Worm (Caenorhabditis elegans) whole organism, L1 larva: ENCODE results near the gene Y37H2A.18.

Experiments used
- C04F5.9 ChIP-seq: sonication (generic microtip); optimal IDR thresholded peaks from 2 replicates; lab custom pipeline; 2016; ENCODE audit warnings: missing genetic modification characterization, missing compliant biosample characterization
- C16A3.4 ChIP-seq: fragments of 150-350 bp; optimal IDR thresholded peaks from 2 replicates; lab custom pipeline; 2014; ENCODE audit warnings: missing biosample characterization, missing genetic modification characterization
- C34B4.2 ChIP-seq: sonication (generic microtip); optimal IDR thresholded peaks from 2 replicates; lab custom pipeline; 2017; ENCODE audit warnings: mild to moderate bottlenecking, missing genetic modification characterization, missing compliant biosample characterization
- ama-1 ChIP-seq: fragments of 150-350 bp; optimal IDR thresholded peaks from 2 replicates; lab custom pipeline; 2014
- ceh-82 ChIP-seq, 3 experiments: fragments of 150-350 bp in 1 of 3; sonication (generic microtip) in 2 of 3; optimal IDR thresholded peaks; 2 replicates each; lab custom pipeline; 2014 to 2017; ENCODE audit warnings: missing biosample characterization in 3 of 3, missing genetic modification characterization in 3 of 3
- ceh-88 ChIP-seq: fragments of 200-800 bp; sonication (Bioruptor generic); IDR thresholded peaks from 2 replicates; pipeline ENCODE4 v1.3.6; 2022; ENCODE audit warnings: missing genetic modification characterization, missing compliant biosample characterization
- efl-1 ChIP-seq, 4 experiments: fragments of 150-350 bp; optimal IDR thresholded peaks in 3 of 4; peaks in 1 of 4; 1 replicate in 1 of 4; 2 replicates in 3 of 4; lab custom pipeline; 2014; ENCODE audit warnings: missing biosample characterization in 2 of 4, missing genetic modification characterization in 2 of 4, missing genetic modification reagents in 2 of 4
- ets-5 ChIP-seq: fragments of 200-800 bp; sonication (Bioruptor generic); IDR thresholded peaks from 2 replicates; pipeline ENCODE4 v1.3.6; 2022; ENCODE audit warnings: missing genetic modification characterization, missing compliant biosample characterization
- fkh-10 ChIP-seq: sonication (generic microtip); optimal IDR thresholded peaks from 2 replicates; lab custom pipeline; 2017; ENCODE audit warnings: missing biosample characterization, missing genetic modification reagents, missing genetic modification characterization
- fkh-8 ChIP-seq: sonication (generic microtip); optimal IDR thresholded peaks from 2 replicates; lab custom pipeline; 2016; ENCODE audit warnings: mild to moderate bottlenecking, missing genetic modification characterization, missing compliant biosample characterization
- irx-1 ChIP-seq: sonication (generic microtip); optimal IDR thresholded peaks from 2 replicates; lab custom pipeline; 2016; ENCODE audit warnings: missing genetic modification characterization, missing compliant biosample characterization
- isw-1 ChIP-seq: fragments of 200-800 bp; sonication (Bioruptor generic); IDR thresholded peaks from 2 replicates; pipeline ENCODE4 v1.3.6; 2022; ENCODE audit warnings: missing genetic modification characterization, missing compliant biosample characterization
- lin-14 ChIP-seq: fragments of 200-800 bp; sonication (Bioruptor generic); optimal IDR thresholded peaks from 2 replicates; lab custom pipeline; 2018; ENCODE audit warnings: mild to moderate bottlenecking, missing genetic modification characterization, moderate library complexity, missing compliant biosample characterization
- lin-35 ChIP-seq, 2 experiments: fragments of 150-350 bp; optimal IDR thresholded peaks; 2 replicates each; lab custom pipeline; 2014; ENCODE audit warnings: missing biosample characterization in 2 of 2, missing genetic modification characterization in 2 of 2, missing genetic modification reagents in 2 of 2
- lir-3 ChIP-seq: sonication (generic microtip); optimal IDR thresholded peaks from 2 replicates; lab custom pipeline; 2016; ENCODE audit warnings: mild to moderate bottlenecking, missing genetic modification characterization, moderate library complexity, missing compliant biosample characterization; ENCODE audit not compliant: poor library complexity
- lsy-2 ChIP-seq, 2 experiments: fragments of 150-350 bp; optimal IDR thresholded peaks; 2 replicates each; lab custom pipeline; 2014; ENCODE audit warnings: missing biosample characterization in 2 of 2, missing genetic modification characterization in 2 of 2
- mep-1 ChIP-seq: fragments of 150-350 bp; optimal IDR thresholded peaks from 2 replicates; lab custom pipeline; 2014; ENCODE audit warnings: missing biosample characterization, missing genetic modification characterization
- nhr-11 ChIP-seq: fragments of 150-350 bp; optimal IDR thresholded peaks from 2 replicates; lab custom pipeline; 2014; ENCODE audit warnings: missing biosample characterization, missing genetic modification characterization
- nhr-12 ChIP-seq: sonication (generic microtip); optimal IDR thresholded peaks from 2 replicates; lab custom pipeline; 2017; ENCODE audit warnings: missing biosample characterization, missing genetic modification characterization
- nhr-19 ChIP-seq: fragments of 200-800 bp; sonication (Bioruptor generic); conservative IDR thresholded peaks from 2 replicates; pipeline ENCODE4 v1.3.6; 2022; ENCODE audit warnings: missing genetic modification characterization, missing compliant biosample characterization
- nhr-237 ChIP-seq: fragments of 150-350 bp; optimal IDR thresholded peaks from 2 replicates; lab custom pipeline; 2014; ENCODE audit warnings: missing biosample characterization, missing genetic modification characterization
- nhr-28 ChIP-seq: fragments of 150-350 bp; optimal IDR thresholded peaks from 2 replicates; lab custom pipeline; 2014; ENCODE audit warnings: missing biosample characterization, missing genetic modification characterization
- nhr-84 ChIP-seq: sonication (generic microtip); optimal IDR thresholded peaks from 2 replicates; lab custom pipeline; 2017; ENCODE audit warnings: missing biosample characterization, missing genetic modification characterization
- nhr-85 ChIP-seq: sonication (generic microtip); peaks from one replicate; lab custom pipeline; 2016; ENCODE audit warnings: missing genetic modification characterization, inconsistent platforms, missing compliant biosample characterization
- rnt-1 ChIP-seq: sonication (generic microtip); optimal IDR thresholded peaks from 2 replicates; lab custom pipeline; 2016; ENCODE audit warnings: mild to moderate bottlenecking, missing genetic modification characterization, moderate library complexity, missing compliant biosample characterization
- skn-1 ChIP-seq: fragments of 150-350 bp; optimal IDR thresholded peaks from 2 replicates; lab custom pipeline; 2014; ENCODE audit warnings: missing biosample characterization, missing genetic modification characterization
- snpc-4 ChIP-seq: fragments of 150-350 bp; optimal IDR thresholded peaks from 2 replicates; lab custom pipeline; 2014; ENCODE audit warnings: missing biosample characterization, missing genetic modification characterization
- snu-23 ChIP-seq: sonication (generic microtip); optimal IDR thresholded peaks from 2 replicates; lab custom pipeline; 2016; ENCODE audit warnings: missing genetic modification characterization, missing compliant biosample characterization
- sptf-1 ChIP-seq: fragments of 150-350 bp; optimal IDR thresholded peaks from 2 replicates; lab custom pipeline; 2014; ENCODE audit warnings: missing biosample characterization, missing genetic modification characterization
- unc-130 ChIP-seq: fragments of 150-350 bp; optimal IDR thresholded peaks from 2 replicates; lab custom pipeline; 2017; ENCODE audit warnings: missing biosample characterization, missing genetic modification characterization, inconsistent platforms
- unc-30 ChIP-seq: sonication (generic microtip); optimal IDR thresholded peaks from 2 replicates; lab custom pipeline; 2017; ENCODE audit warnings: missing biosample characterization, missing genetic modification characterization
- unc-86 ChIP-seq: sonication (generic microtip); optimal IDR thresholded peaks from 2 replicates; lab custom pipeline; 2016; ENCODE audit warnings: missing genetic modification characterization, missing compliant biosample characterization
- unc-98 ChIP-seq: fragments of 200-800 bp; sonication (Bioruptor generic); IDR thresholded peaks from 2 replicates; pipeline ENCODE4 v1.3.6; 2022; ENCODE audit warnings: missing genetic modification characterization, missing compliant biosample characterization
- vab-15 ChIP-seq: sonication (generic microtip); optimal IDR thresholded peaks from 2 replicates; lab custom pipeline; 2017; ENCODE audit warnings: missing genotype, mild to moderate bottlenecking, missing genetic modification characterization, missing compliant biosample characterization
- xbp-1 ChIP-seq: sonication (generic microtip); optimal IDR thresholded peaks from 2 replicates; lab custom pipeline; 2016; ENCODE audit warnings: missing genetic modification characterization, missing compliant biosample characterization
- ztf-11 ChIP-seq, 2 experiments: sonication (generic microtip); optimal IDR thresholded peaks; 2 replicates each; lab custom pipeline; 2016 to 2017; ENCODE audit warnings: missing genetic modification characterization in 2 of 2, missing biosample characterization in 1 of 2, missing compliant biosample characterization in 1 of 2
- ztf-4 ChIP-seq: fragments of 150-350 bp; optimal IDR thresholded peaks from 2 replicates; lab custom pipeline; 2014; ENCODE audit warnings: missing biosample characterization, missing genetic modification characterization

The Y37H2A.18 gene

DNA sequence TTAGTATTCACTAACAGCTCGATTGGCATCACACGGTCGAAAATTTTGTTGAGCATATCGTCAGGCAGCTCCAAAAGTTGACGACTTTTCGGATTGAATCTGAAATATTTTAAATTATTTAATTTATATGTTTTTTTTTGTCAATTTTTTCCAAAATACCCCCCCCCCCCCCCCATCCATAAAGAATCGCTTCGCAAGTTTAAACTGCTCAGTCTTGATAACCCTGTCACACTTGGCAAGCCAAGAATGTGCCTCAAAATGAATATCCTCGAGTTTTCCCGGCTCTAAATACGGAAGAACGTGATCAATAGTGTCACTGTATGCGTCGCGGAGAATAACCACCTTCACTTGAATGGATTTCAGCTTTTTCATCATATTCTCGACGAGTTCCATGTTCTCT, at the start of gene Y37H2A.18:
TSS of gene Y37H2A.18 (minus strand) at position 101 of the 400 bp plus-strand sequence.
- TF ChIP-seq C34B4.2 (tag; lab: Kevin White, UChicago) (no peak), nhr-84 (tag; lab: Kevin White, UChicago) (no peak), ztf-11 (tag; optimal IDR thresholded peaks at IDR 0.05; lab: Kevin White, UChicago) (no peak)

DNA sequence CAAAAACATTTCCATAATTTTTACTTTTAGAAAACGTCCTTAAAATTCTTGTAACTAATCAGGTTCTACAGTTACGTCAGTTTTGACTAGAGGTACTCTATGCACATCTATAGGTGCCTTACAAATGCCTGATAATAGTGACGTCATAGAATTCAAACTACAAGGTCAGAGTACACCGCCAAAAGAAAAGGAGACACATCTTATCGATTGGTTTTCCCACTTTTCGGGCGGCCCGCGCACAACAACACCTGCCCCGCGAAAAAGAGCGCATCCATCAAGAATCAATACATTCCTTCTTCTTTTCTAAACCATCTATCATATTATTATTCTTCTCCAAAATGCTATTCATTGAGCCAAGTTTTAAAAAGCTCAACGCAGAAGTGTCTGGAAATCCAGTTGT, 46.6 kb upstream of the Y37H2A.18 start, which contains the start of gene C31G12.1:
TSS of gene C31G12.1 (plus strand) at position 301 of the 400 bp plus-strand sequence.
- TF ChIP-seq lin-35 (GFP tag; optimal IDR thresholded peaks at IDR 0.05; lab: Kevin White, UChicago): no peak
- no peak for TF ChIP-seq skn-1 (tag; lab: Kevin White, UChicago)
- TF ChIP-seq nhr-28 (tag; lab: Kevin White, UChicago): no peak
- no peak for TF ChIP-seq ets-5 (GFP tag; lab: Robert Waterston, UW)
- no peak for TF ChIP-seq xbp-1 (tag; lab: Kevin White, UChicago)

DNA sequence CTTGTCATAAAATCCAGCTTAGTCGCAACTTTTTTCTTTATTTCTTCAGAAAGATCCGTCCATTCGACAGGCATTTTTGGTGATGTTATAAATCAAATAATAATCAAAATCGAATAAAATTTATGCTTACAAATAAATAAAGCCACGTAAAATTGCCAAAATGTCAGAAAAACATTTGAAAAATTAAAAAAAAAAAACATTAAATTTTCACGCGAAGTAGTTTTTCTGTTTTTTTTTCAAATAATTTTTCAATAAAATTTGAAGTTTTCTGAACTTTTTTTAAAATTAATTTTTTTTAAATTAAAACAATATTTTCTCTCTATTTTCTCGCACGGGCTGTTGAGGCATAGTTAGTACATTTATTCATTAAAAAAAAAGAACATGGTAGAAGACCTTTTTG, 45.6 kb upstream of the Y37H2A.18 start, which contains the start of gene C31G12.4:
TSS of gene C31G12.4 (minus strand) at position 101 of the 400 bp plus-strand sequence.
- no peak for TF ChIP-seq fkh-10 (GFP tag; lab: Kevin White, UChicago)
- no peak for TF ChIP-seq nhr-85 (tag; lab: Kevin White, UChicago)
- no peak for TF ChIP-seq irx-1 (tag; lab: Kevin White, UChicago)
- no peak for TF ChIP-seq C16A3.4
- TF ChIP-seq ceh-88 (GFP tag; lab: Robert Waterston, UW): no peak
- no peak for TF ChIP-seq lin-14 (GFP tag; lab: Kevin White, UChicago)
- no peak for TF ChIP-seq nhr-12 (tag; lab: Kevin White, UChicago)
- TF ChIP-seq lsy-2 (tag; optimal IDR thresholded peaks at IDR 0.05; lab: Kevin White, UChicago): no peak
- no peak for TF ChIP-seq nhr-237 (tag; lab: Kevin White, UChicago)
- TF ChIP-seq C04F5.9: no peak
- no peak for TF ChIP-seq snu-23
- no peak for TF ChIP-seq efl-1 (optimal IDR thresholded peaks at IDR 0.05; lab: Kevin White, UChicago)
- no peak for TF ChIP-seq efl-1 (GFP tag; optimal IDR thresholded peaks at IDR 0.05 in 1 of 2; lab: Kevin White, UChicago)
- TF ChIP-seq ztf-11 (tag; optimal IDR thresholded peaks at IDR 0.05; lab: Kevin White, UChicago): no peak
- no peak for TF ChIP-seq rnt-1 (tag; lab: Kevin White, UChicago)
- no peak for TF ChIP-seq unc-86
- TF ChIP-seq sptf-1 (tag; lab: Kevin White, UChicago): no peak
- TF ChIP-seq unc-30 (tag; lab: Kevin White, UChicago): no peak

DNA sequence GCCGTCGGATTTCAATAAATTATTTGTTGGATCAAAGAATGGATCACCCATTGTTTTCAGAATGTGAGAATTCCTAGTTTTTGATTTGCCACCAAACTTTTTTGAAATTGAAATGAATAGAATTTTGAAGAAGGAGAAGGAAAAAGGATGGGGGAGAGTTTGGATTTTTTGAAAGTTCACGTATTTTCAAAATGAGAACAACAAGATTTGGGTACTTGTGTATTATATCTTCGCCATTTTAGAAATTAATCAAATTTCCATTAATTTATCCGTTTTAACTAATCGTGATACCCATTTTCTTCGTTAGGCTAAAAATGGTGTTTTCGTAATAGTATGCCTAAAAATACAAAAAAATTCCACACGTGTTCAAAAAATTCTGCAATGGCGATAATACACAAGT, 38.5 kb upstream of the Y37H2A.18 start, which contains the start of gene C14A6.8:
TSS of gene C14A6.8 (minus strand) at position 101 of the 400 bp plus-strand sequence.
- no peak for TF ChIP-seq vab-15 (tag; lab: Kevin White, UChicago)
- TF ChIP-seq efl-1 (optimal IDR thresholded peaks at IDR 0.05; lab: Kevin White, UChicago): no peak
- TF ChIP-seq efl-1 (GFP tag; optimal IDR thresholded peaks at IDR 0.05 in 1 of 2; lab: Kevin White, UChicago): peak in 1 of 2 experiments; percentile 34
- TF ChIP-seq, all 84 proteins: peak for 1

DNA sequence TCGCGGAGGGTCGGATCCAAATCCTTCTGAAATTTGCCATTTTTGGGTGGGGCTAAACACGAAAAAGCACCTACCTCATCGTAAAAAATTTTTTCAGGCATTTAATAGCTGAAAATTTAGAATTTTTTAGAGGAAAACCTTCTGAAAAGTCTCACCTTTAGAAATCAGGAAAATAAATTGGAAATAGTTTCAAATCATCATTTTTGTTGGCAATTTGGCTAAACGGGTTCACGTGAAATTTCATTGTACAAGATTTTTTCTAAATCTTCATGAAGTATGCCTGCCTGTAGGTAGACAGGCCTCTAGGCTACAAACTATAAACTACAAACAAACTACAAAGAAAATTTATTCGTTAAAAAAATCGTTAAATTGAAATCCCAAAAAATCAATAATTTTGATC, 35.2 kb upstream of the Y37H2A.18 start, which contains the start of gene C14A6.7:
TSS of gene C14A6.7 (minus strand) at position 101 of the 400 bp plus-strand sequence.
- TF ChIP-seq unc-130: no peak
- TF ChIP-seq isw-1 (GFP tag; lab: Robert Waterston, UW): no peak
- no peak for TF ChIP-seq irx-1 (tag; lab: Kevin White, UChicago)
- no peak for TF ChIP-seq fkh-8 (tag; lab: Kevin White, UChicago)
- no peak for TF ChIP-seq nhr-19 (GFP tag; lab: Robert Waterston, UW)
- TF ChIP-seq lsy-2 (tag; optimal IDR thresholded peaks at IDR 0.05; lab: Kevin White, UChicago): no peak
- TF ChIP-seq nhr-11 (tag; lab: Kevin White, UChicago): no peak
- TF ChIP-seq nhr-12 (tag; lab: Kevin White, UChicago): no peak
- TF ChIP-seq unc-98 (GFP tag; lab: Robert Waterston, UW): no peak
- no peak for TF ChIP-seq lin-14 (GFP tag; lab: Kevin White, UChicago)
- TF ChIP-seq ceh-82 (tag; optimal IDR thresholded peaks at IDR 0.05; lab: Kevin White, UChicago): no peak
- no peak for TF ChIP-seq lir-3
- no peak for TF ChIP-seq mep-1 (tag; lab: Kevin White, UChicago)
- TF ChIP-seq ama-1 (lab: Kevin White, UChicago): no peak
- no peak for TF ChIP-seq snpc-4
- TF ChIP-seq unc-30 (tag; lab: Kevin White, UChicago): no peak
- no peak for TF ChIP-seq ztf-4 (tag; lab: Kevin White, UChicago)
